Fruit fly (Drosophila melanogaster) whole organism, embryonic: ENCODE data around the gene SdhC.

Experiments
- Adf1 ChIP-seq: fragments of 200-800 bp; sonication (Bioruptor generic); IDR thresholded peaks from 2 replicates; pipeline ENCODE4 v1.3.6; 2022; ENCODE audit warnings: missing biosample characterization, missing genetic modification characterization
- Blimp-1 ChIP-seq: fragments of 200-800 bp; sonication (Bioruptor generic); optimal IDR thresholded peaks from 3 replicates; lab custom pipeline; 2018; ENCODE audit warnings: missing biosample characterization, missing genetic modification characterization, mild to moderate bottlenecking, moderate library complexity, missing genetic modification reagents
- Bteb2 ChIP-seq: fragments of 200-800 bp; sonication (Bioruptor generic); optimal IDR thresholded peaks from 2 replicates; lab custom pipeline; 2016; ENCODE audit warnings: missing biosample characterization, missing genetic modification characterization
- CG10366 ChIP-seq: fragments of 200-800 bp; sonication (Bioruptor generic); IDR thresholded peaks from 2 replicates; pipeline ENCODE4 v1.3.6; 2022; ENCODE audit warnings: missing biosample characterization, missing genetic modification characterization
- CG10462 ChIP-seq: fragments of 200-800 bp; sonication (Bioruptor generic); optimal IDR thresholded peaks from 2 replicates; lab custom pipeline; 2016; ENCODE audit warnings: missing biosample characterization, missing genetic modification characterization
- CG11696 ChIP-seq: fragments of 200-800 bp; sonication (Bioruptor generic); IDR thresholded peaks from 2 replicates; pipeline ENCODE4 v1.3.6; 2022; ENCODE audit warnings: missing biosample characterization, missing genetic modification characterization
- CG12155 ChIP-seq: fragments of 200-800 bp; sonication (Bioruptor generic); optimal IDR thresholded peaks from 3 replicates; lab custom pipeline; 2016; ENCODE audit warnings: missing biosample characterization, missing genetic modification characterization
- CG12744 ChIP-seq: fragments of 200-800 bp; sonication (Bioruptor generic); optimal IDR thresholded peaks from 2 replicates; lab custom pipeline; 2016; ENCODE audit warnings: missing biosample characterization, missing genetic modification characterization
- CG12769 ChIP-seq: fragments of 200-800 bp; sonication (Bioruptor generic); optimal IDR thresholded peaks from 2 replicates; lab custom pipeline; 2019; ENCODE audit warnings: missing biosample characterization, mild to moderate bottlenecking, missing genetic modification characterization, moderate library complexity
- CG12942 ChIP-seq: fragments of 200-800 bp; sonication (Bioruptor generic); optimal IDR thresholded peaks from 3 replicates; lab custom pipeline; 2016; ENCODE audit warnings: missing biosample characterization, missing genetic modification characterization
- CG13123 ChIP-seq: fragments of 200-800 bp; sonication (Bioruptor generic); optimal IDR thresholded peaks from 2 replicates; lab custom pipeline; 2016; ENCODE audit warnings: missing biosample characterization, missing genetic modification characterization
- CG14441 ChIP-seq: fragments of 200-800 bp; sonication (Bioruptor generic); IDR thresholded peaks from 2 replicates; pipeline ENCODE4 v1.3.6; 2022; ENCODE audit warnings: missing biosample characterization, missing genetic modification characterization
- CG16779 ChIP-seq: fragments of 200-800 bp; sonication (Bioruptor generic); IDR thresholded peaks from 2 replicates; pipeline ENCODE4 v1.3.6; 2022; ENCODE audit warnings: missing biosample characterization, missing genetic modification characterization
- CG17829 ChIP-seq: fragments of 200-800 bp; optimal IDR thresholded peaks from 2 replicates; lab custom pipeline; 2019; ENCODE audit warnings: missing biosample characterization, mild to moderate bottlenecking, missing genetic modification characterization, moderate library complexity
- CG1792 ChIP-seq: fragments of 200-800 bp; sonication (Bioruptor generic); optimal IDR thresholded peaks from 2 replicates; lab custom pipeline; 2016; ENCODE audit warnings: missing biosample characterization, missing genetic modification characterization
- CG18476 ChIP-seq: fragments of 200-800 bp; sonication (Bioruptor generic); optimal IDR thresholded peaks from 2 replicates; lab custom pipeline; 2016; ENCODE audit warnings: missing biosample characterization, mild to moderate bottlenecking, missing genetic modification characterization
- CG2202 ChIP-seq: fragments of 200-800 bp; sonication (Bioruptor generic); optimal IDR thresholded peaks from 2 replicates; lab custom pipeline; 2018; ENCODE audit warnings: missing biosample characterization, mild to moderate bottlenecking, missing genetic modification characterization
- CG30431 ChIP-seq: fragments of 200-800 bp; sonication (Bioruptor generic); optimal IDR thresholded peaks from 2 replicates; lab custom pipeline; 2017; ENCODE audit warnings: missing biosample characterization, missing genetic modification characterization
- CG31388 ChIP-seq: fragments of 200-800 bp; sonication (Bioruptor generic); optimal IDR thresholded peaks from 2 replicates; lab custom pipeline; 2016; ENCODE audit warnings: missing biosample characterization, missing genetic modification characterization
- CG4424 ChIP-seq: fragments of 200-800 bp; sonication (Bioruptor generic); optimal IDR thresholded peaks from 3 replicates; lab custom pipeline; 2016; ENCODE audit warnings: missing biosample characterization, missing genetic modification characterization
- CG4617 ChIP-seq: fragments of 200-800 bp; sonication (Bioruptor generic); optimal IDR thresholded peaks from 3 replicates; lab custom pipeline; 2016; ENCODE audit warnings: missing biosample characterization, missing genetic modification characterization, borderline replicate concordance
- CG7745 ChIP-seq: fragments of 200-800 bp; sonication (Bioruptor generic); optimal IDR thresholded peaks from 2 replicates; lab custom pipeline; 2018; ENCODE audit warnings: missing biosample characterization, mild to moderate bottlenecking, missing genetic modification characterization, moderate library complexity
- CG7928 ChIP-seq: fragments of 200-800 bp; sonication (Bioruptor generic); optimal IDR thresholded peaks from 2 replicates; lab custom pipeline; 2017; ENCODE audit warnings: missing biosample characterization, mild to moderate bottlenecking, missing genetic modification characterization
- CG8089 ChIP-seq: fragments of 200-800 bp; sonication (Bioruptor generic); optimal IDR thresholded peaks from 3 replicates; lab custom pipeline; 2016; ENCODE audit warnings: missing biosample characterization, missing genetic modification characterization
- CG9609 ChIP-seq: fragments of 200-800 bp; sonication (Bioruptor generic); optimal IDR thresholded peaks from 3 replicates; lab custom pipeline; 2016; ENCODE audit warnings: missing biosample characterization, missing genetic modification characterization
- Ets97D ChIP-seq: fragments of 200-800 bp; sonication (Bioruptor generic); optimal IDR thresholded peaks from 3 replicates; lab custom pipeline; 2016; ENCODE audit warnings: missing biosample characterization, missing genetic modification characterization
- HLH54F ChIP-seq: fragments of 200-800 bp; sonication (Bioruptor generic); optimal IDR thresholded peaks from 3 replicates; lab custom pipeline; 2016; ENCODE audit warnings: missing biosample characterization, missing genetic modification characterization
- Hr78 ChIP-seq, 2 experiments: fragments of 200-800 bp in 1 of 2; fragments of >200 bp in 1 of 2; sonication (Bioruptor generic) in 1 of 2; optimal IDR thresholded peaks; 2 replicates each; lab custom pipeline; 2017 to 2019; ENCODE audit warnings: missing biosample characterization in 2 of 2, missing genetic modification characterization in 2 of 2, mild to moderate bottlenecking in 1 of 2, moderate library complexity in 1 of 2
- Med ChIP-seq: fragments of 200-800 bp; sonication (Bioruptor generic); peaks from one replicate; lab custom pipeline; 2016; ENCODE audit warnings: missing biosample characterization, missing genetic modification characterization, mild to moderate bottlenecking, inconsistent platforms, moderate library complexity
- Mes4 ChIP-seq: fragments of 200-800 bp; sonication (Bioruptor generic); optimal IDR thresholded peaks from 2 replicates; lab custom pipeline; 2016; ENCODE audit warnings: missing biosample characterization, missing genetic modification characterization
- Optix ChIP-seq: fragments of 200-800 bp; sonication (Bioruptor generic); IDR thresholded peaks from 3 replicates; pipeline ENCODE4 v1.3.6; 2022; ENCODE audit warnings: missing biosample characterization, missing genetic modification characterization
- Rx ChIP-seq: fragments of 200-800 bp; sonication (Bioruptor generic); IDR thresholded peaks from 2 replicates; pipeline ENCODE4 v1.3.6; 2022; ENCODE audit warnings: missing biosample characterization, missing genetic modification characterization
- TFAM ChIP-seq: fragments of 200-800 bp; sonication (Bioruptor generic); optimal IDR thresholded peaks from 2 replicates; lab custom pipeline; 2017; ENCODE audit warnings: missing biosample characterization, missing genetic modification characterization, inconsistent platforms
- Trl ChIP-seq, 3 experiments: fragments of >200 bp in 2 of 3; fragments of 200-800 bp in 1 of 3; sonication (Bioruptor generic) in 1 of 3; optimal IDR thresholded peaks; 2 replicates in 1 of 3; 3 replicates in 2 of 3; lab custom pipeline; 2016 to 2017; ENCODE audit warnings: missing biosample characterization in 1 of 3, missing genetic modification characterization in 1 of 3
- ac ChIP-seq: fragments of 200-800 bp; sonication (Bioruptor generic); optimal IDR thresholded peaks from 3 replicates; lab custom pipeline; 2017; ENCODE audit warnings: missing biosample characterization, mild to moderate bottlenecking, missing genetic modification characterization
- btn ChIP-seq: fragments of 200-800 bp; sonication (Bioruptor generic); optimal IDR thresholded peaks from 2 replicates; lab custom pipeline; 2016; ENCODE audit warnings: missing biosample characterization, missing genetic modification characterization
- dati ChIP-seq: fragments of 200-800 bp; sonication (Bioruptor generic); IDR thresholded peaks from 2 replicates; pipeline ENCODE4 v1.3.6; 2022; ENCODE audit warnings: missing biosample characterization, missing genetic modification characterization
- emc ChIP-seq: fragments of 200-800 bp; sonication (Bioruptor generic); optimal IDR thresholded peaks from 2 replicates; lab custom pipeline; 2016; ENCODE audit warnings: missing biosample characterization, missing genetic modification characterization
- en ChIP-seq: fragments of 200-800 bp; sonication (Bioruptor generic); optimal IDR thresholded peaks from 2 replicates; lab custom pipeline; 2016; ENCODE audit warnings: missing biosample characterization, missing genetic modification characterization
- gem ChIP-seq: fragments of 200-800 bp; sonication (Bioruptor generic); optimal IDR thresholded peaks from 2 replicates; lab custom pipeline; 2019; ENCODE audit warnings: missing biosample characterization, mild to moderate bottlenecking, missing genetic modification characterization, moderate library complexity
- grn ChIP-seq: fragments of 200-800 bp; sonication (Bioruptor generic); optimal IDR thresholded peaks from 3 replicates; lab custom pipeline; 2017; ENCODE audit warnings: missing biosample characterization, missing genetic modification characterization
- kni ChIP-seq: fragments of 200-800 bp; sonication (Bioruptor generic); optimal IDR thresholded peaks from 3 replicates; lab custom pipeline; 2017; ENCODE audit warnings: mild to moderate bottlenecking, missing biosample characterization, missing genetic modification reagents, missing genetic modification characterization
- pho ChIP-seq: fragments of 200-800 bp; sonication (Bioruptor generic); optimal IDR thresholded peaks from 2 replicates; lab custom pipeline; 2016; ENCODE audit warnings: missing biosample characterization, missing genetic modification characterization
- psq ChIP-seq: fragments of 200-800 bp; sonication (Bioruptor generic); optimal IDR thresholded peaks from 2 replicates; lab custom pipeline; 2017; ENCODE audit warnings: missing biosample characterization, missing genetic modification characterization
- row ChIP-seq: fragments of 200-800 bp; sonication (Bioruptor generic); IDR thresholded peaks from 3 replicates; pipeline ENCODE4 v1.3.6; 2022; ENCODE audit warnings: missing biosample characterization, missing genetic modification characterization
- run ChIP-seq: fragments of 200-800 bp; sonication (Bioruptor generic); optimal IDR thresholded peaks from 3 replicates; lab custom pipeline; 2018; ENCODE audit warnings: missing biosample characterization, mild to moderate bottlenecking, missing genetic modification characterization
- sisA ChIP-seq: fragments of 200-800 bp; sonication (Bioruptor generic); IDR thresholded peaks from 2 replicates; pipeline ENCODE4 v1.3.6; 2022; ENCODE audit warnings: missing biosample characterization, missing genetic modification characterization
- sr ChIP-seq: fragments of 200-800 bp; sonication (Bioruptor generic); IDR thresholded peaks from 3 replicates; pipeline ENCODE4 v1.3.6; 2022; ENCODE audit warnings: missing biosample characterization, missing genetic modification characterization
- tgo ChIP-seq: fragments of 200-800 bp; sonication (Bioruptor generic); IDR thresholded peaks from 3 replicates; pipeline ENCODE4 v1.3.6; 2022; ENCODE audit warnings: missing biosample characterization, missing genetic modification characterization
- wek ChIP-seq: fragments of 200-800 bp; sonication (Bioruptor generic); optimal IDR thresholded peaks from 3 replicates; lab custom pipeline; 2018; ENCODE audit warnings: missing biosample characterization, mild to moderate bottlenecking, missing genetic modification characterization, moderate library complexity
- zfh2 ChIP-seq: fragments of 200-800 bp; sonication (Bioruptor generic); optimal IDR thresholded peaks from 2 replicates; lab custom pipeline; 2016; ENCODE audit warnings: missing biosample characterization, missing genetic modification characterization

Gene SdhC

dm6 chr3R:11200885-11201421 is 8.7 kb downstream of the SdhC start (continued):
- TF ChIP-seq emc (GFP tag; lab: Kevin White, UChicago) (no peak), gem (tag; lab: Kevin White, UChicago) (peak; percentile 82), HLH54F (GFP tag; lab: Kevin White, UChicago) (no peak), tgo (peak; percentile 61; the same call in 2 of the 3 replicates), btn (GFP tag; lab: Kevin White, UChicago) (no peak), CG2202 (tag; lab: Kevin White, UChicago) (no peak), CG13123 (no peak), CG10462 (GFP tag; lab: Kevin White, UChicago) (no peak), wek (GFP tag; lab: Kevin White, UChicago) (no peak), CG17829 (tag; lab: Kevin White, UChicago) (no peak), CG12769 (tag; lab: Kevin White, UChicago) (peak; percentile 48), dati (GFP tag; lab: Robert Waterston, UW) (no peak), Trl (optimal IDR thresholded peaks at IDR 0.05; lab: Kevin White, UChicago) (no peak), Trl (GFP tag; optimal IDR thresholded peaks at IDR 0.05; lab: Kevin White, UChicago) (no peak), Mes4 (GFP tag; lab: Kevin White, UChicago) (no peak), pho (no peak), CG10366 (peak; percentile 67), CG11696 (GFP tag; lab: Robert Waterston, UW) (no peak), CG14441 (GFP tag; lab: Robert Waterston, UW) (peak; percentile 75), TFAM (GFP tag; lab: Kevin White, UChicago) (no peak), Rx (GFP tag; lab: Robert Waterston, UW) (no peak), Optix (GFP tag; lab: Robert Waterston, UW) (0 out of 3 replicates have a peak, but pooled peaks have one; percentile 5), psq (GFP tag; lab: Kevin White, UChicago) (no peak), CG1792 (GFP tag; lab: Kevin White, UChicago) (no peak), grn (GFP tag; lab: Kevin White, UChicago) (peak; percentile 4), Med (GFP tag; lab: Kevin White, UChicago) (peak; percentile 77), Bteb2 (GFP tag; lab: Kevin White, UChicago) (no peak), CG30431 (GFP tag; lab: Kevin White, UChicago) (no peak), CG8089 (GFP tag; lab: Kevin White, UChicago) (no peak), CG12155 (GFP tag; lab: Kevin White, UChicago) (peak; percentile 42), CG7928 (no peak), zfh2 (peak; percentile 28), Blimp-1 (GFP tag; lab: Kevin White, UChicago) (peak; percentile 39), CG7745 (no peak), CG12942 (GFP tag; lab: Kevin White, UChicago) (peak; percentile 38), ac (no peak), sisA (peak; percentile 55), sr (no peak), CG4424 (GFP tag; lab: Kevin White, UChicago) (peak; percentile 36), kni (GFP tag; lab: Kevin White, UChicago) (no peak), run (no peak), CG9609 (no peak), CG12744 (GFP tag; lab: Kevin White, UChicago) (no peak), Ets97D (GFP tag; lab: Kevin White, UChicago) (no peak), row (GFP tag; lab: Robert Waterston, UW) (peak; percentile 92), Hr78 (GFP tag; optimal IDR thresholded peaks at IDR 0.05; lab: Kevin White, UChicago) (peak in 1 of 2 experiments; percentile 64), CG4617 (no peak), CG18476 (GFP tag; lab: Kevin White, UChicago) (peak; percentile 37), CG31388 (GFP tag; lab: Kevin White, UChicago) (no peak), en (GFP tag; lab: Kevin White, UChicago) (no peak), CG16779 (GFP tag; lab: Robert Waterston, UW) (no peak), Adf1 (peak; percentile 34; the same call in 1 of the 2 replicates)
